Fruit fly (Drosophila melanogaster): ENCODE measurements around the gene Orct.

Gene Orct

dm6 chr3R:24260411-24260810 lies 15.6 kb upstream of the Orct start:
- no peak for TF ChIP-seq CG9437 (GFP tag; optimal IDR thresholded peaks at IDR 0.05)
- TF ChIP-seq klu (GFP tag; IDR thresholded peaks at IDR 0.05), result no peak
- no peak for TF ChIP-seq CG10209 (GFP tag; optimal IDR thresholded peaks at IDR 0.05)
- no peak for TF ChIP-seq Dp (GFP tag; optimal IDR thresholded peaks at IDR 0.05)
- TF ChIP-seq CG42726 (GFP tag; IDR thresholded peaks at IDR 0.05; ENCODE audit: partially characterized antibody), result 0 out of 2 replicates have a peak, but pooled peaks have one; percentile 21
- TF ChIP-seq Xrp1 (GFP tag; IDR thresholded peaks at IDR 0.05), result no peak
- 0 out of 4 replicates have a peak, but pooled peaks have one; percentile 41 for TF ChIP-seq chinmo (GFP tag; IDR thresholded peaks at IDR 0.05; ENCODE audit: partially characterized antibody)
- no peak for TF ChIP-seq HLH3B (GFP tag; IDR thresholded peaks at IDR 0.05)
- no peak for TF ChIP-seq sima (GFP tag; optimal IDR thresholded peaks at IDR 0.05)
- TF ChIP-seq HLH54F (GFP tag; optimal IDR thresholded peaks at IDR 0.05), result no peak
- TF ChIP-seq BEAF-32 (GFP tag; optimal IDR thresholded peaks at IDR 0.05), result no peak
- no peak for TF ChIP-seq Med (GFP tag)
- no peak for TF ChIP-seq Usf (GFP tag; optimal IDR thresholded peaks at IDR 0.05)
- TF ChIP-seq cg (GFP tag; optimal IDR thresholded peaks at IDR 0.05), result peak; percentile 31
- peak; percentile 27 to 66 for TF ChIP-seq Trl (optimal IDR thresholded peaks at IDR 0.05)
- TF ChIP-seq Trl (GFP tag; optimal IDR thresholded peaks at IDR 0.05), result no peak
- no peak for TF ChIP-seq Fer2 (tag; optimal IDR thresholded peaks at IDR 0.05)

DNA sequence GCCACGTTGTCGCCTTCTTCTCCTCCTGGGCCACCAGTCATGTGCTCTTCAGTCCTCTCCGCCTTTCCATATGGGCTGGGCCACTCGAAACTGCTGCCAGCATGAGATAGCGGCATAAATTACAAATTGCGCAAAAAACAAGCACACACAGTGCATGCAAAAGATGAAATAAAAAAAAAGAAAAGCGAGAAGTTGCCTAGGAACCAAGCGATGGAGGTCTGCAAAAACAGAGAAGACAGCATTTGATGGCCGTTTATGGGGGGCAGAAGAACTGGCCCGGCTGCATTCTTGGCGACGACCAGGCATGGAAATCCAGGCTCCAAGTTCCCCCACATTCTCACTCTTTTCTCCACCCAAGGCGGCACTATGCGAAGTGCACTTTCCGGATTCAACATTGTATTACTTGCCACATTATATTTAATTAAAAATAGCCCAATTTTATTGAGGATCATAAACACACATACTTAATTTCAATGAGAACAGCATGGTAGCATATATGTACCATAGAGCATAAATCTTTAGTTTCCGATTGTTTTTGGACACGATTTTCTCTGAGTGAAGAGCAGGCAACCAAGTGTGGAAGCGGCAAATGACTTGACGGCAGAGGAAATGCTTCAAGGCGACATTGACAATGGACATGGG lies 14.6 kb upstream of the Orct start:
- no peak for TF ChIP-seq CG3163 (GFP tag; optimal IDR thresholded peaks at IDR 0.05)
- TF ChIP-seq CG17568 (GFP tag; optimal IDR thresholded peaks at IDR 0.05), result no peak
- TF ChIP-seq bsh (GFP tag; optimal IDR thresholded peaks at IDR 0.05), result peak in 1 of 2 experiments; percentile 72
- 0 out of 2 replicates have a peak, but pooled peaks have one; percentile 33 for TF ChIP-seq Drgx (GFP tag; IDR thresholded peaks at IDR 0.05)
- TF ChIP-seq sens (GFP tag), result peak; percentile 41
- no peak for TF ChIP-seq amos (GFP tag; IDR thresholded peaks at IDR 0.05; ENCODE audit: partially characterized antibody)
- peak; percentile 9 for TF ChIP-seq nom (GFP tag; optimal IDR thresholded peaks at IDR 0.05)

- TF ChIP-seq emc (GFP tag; optimal IDR thresholded peaks at IDR 0.05) (no peak), Dbx (GFP tag; IDR thresholded peaks at IDR 0.05) (no peak), NC2α (GFP tag; optimal IDR thresholded peaks at IDR 0.05) (no peak), kni (GFP tag; optimal IDR thresholded peaks at IDR 0.05) (no peak), CG15601 (tag; optimal IDR thresholded peaks at IDR 0.05) (no peak), Asciz (GFP tag; optimal IDR thresholded peaks at IDR 0.05) (no peak), Bteb2 (GFP tag; optimal IDR thresholded peaks at IDR 0.05) (no peak), Dad (GFP tag; optimal IDR thresholded peaks at IDR 0.05) (no peak), gsb-n (tag; optimal IDR thresholded peaks at IDR 0.05) (no peak), CG8089 (GFP tag; optimal IDR thresholded peaks at IDR 0.05) (no peak), Adf1 (GFP tag; IDR thresholded peaks at IDR 0.05) (no peak)
These were observed 13.1 kb upstream of the Orct start for dm6 chr3R:24262923-24263322.
